Fruit fly (Drosophila melanogaster): ENCODE data around the gene CG3618.
A peak's percentile ranks its signal among the peaks of the same experiment; 100 is the strongest.

DNA sequence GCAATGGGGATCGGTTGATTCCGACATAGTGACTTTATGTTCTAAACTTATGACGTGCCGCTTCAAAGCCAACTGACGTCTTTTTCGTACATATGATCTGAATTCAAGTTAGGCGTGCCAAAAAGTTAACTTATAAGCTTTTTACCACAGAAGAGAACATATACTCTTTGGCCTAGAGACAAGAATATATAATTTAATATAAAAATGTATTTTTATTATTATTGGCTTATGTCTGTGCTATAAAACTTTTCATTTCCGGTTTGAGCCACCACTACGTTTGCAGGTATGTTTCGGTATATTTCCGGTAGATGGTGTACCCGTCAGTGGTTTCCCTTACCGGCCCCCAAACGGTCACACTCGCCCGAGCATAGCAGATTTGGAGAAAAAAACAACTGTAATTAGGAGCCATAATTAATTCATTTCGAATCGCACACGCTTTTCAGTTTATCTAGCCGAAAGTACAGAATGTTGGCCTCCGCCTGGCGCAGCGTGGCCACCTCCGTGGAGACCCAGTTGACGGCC is 17.5 kb downstream of the CG3618 start, which contains the start of the genes CG3698 and tzn:
- TF ChIP-seq CG8478 (optimal IDR thresholded peaks at IDR 0.05), result no peak
- TF ChIP-seq CTCF (optimal IDR thresholded peaks at IDR 0.05), result peak; percentile 86 to 91

Measured in S2 (cell line).